Fruit fly (Drosophila melanogaster): Measurements from ENCODE around the gene CG12692.

dm6 chrX:4262661-4263060, 39.5 kb downstream of the CG12692 start:
- no peak for TF ChIP-seq gce (GFP tag; IDR thresholded peaks at IDR 0.05)
- TF ChIP-seq kah (GFP tag; optimal IDR thresholded peaks at IDR 0.05), result no peak
